Worm (Caenorhabditis elegans) whole organism, midembryonic: ENCODE data around the gene cah-5.

Experiments
- cog-1 ChIP-seq: sonication (generic microtip); optimal IDR thresholded peaks from 2 replicates; lab custom pipeline; 2016; ENCODE audit warnings: missing genetic modification characterization, missing compliant biosample characterization
- flt-1 ChIP-seq: fragments of 200-800 bp; sonication (Bioruptor generic); IDR thresholded peaks from 2 replicates; pipeline ENCODE4 v1.3.6; 2022; ENCODE audit warnings: missing genetic modification characterization, missing compliant biosample characterization
- klf-2 ChIP-seq: fragments of 200-800 bp; sonication (Bioruptor generic); conservative IDR thresholded peaks from 2 replicates; pipeline ENCODE4 v1.3.6; 2022; ENCODE audit warnings: missing genetic modification reagents, missing genetic modification characterization, missing compliant biosample characterization
- med-1 ChIP-seq: sonication (generic microtip); optimal IDR thresholded peaks from 2 replicates; lab custom pipeline; 2017; ENCODE audit warnings: missing genetic modification characterization, mild to moderate bottlenecking, missing compliant biosample characterization, antibody characterized with exemption, missing genetic modification reagents; ENCODE audit not compliant: insufficient read depth
- tab-1 ChIP-seq: fragments of 200-800 bp; sonication (Bioruptor generic); IDR thresholded peaks from 2 replicates; pipeline ENCODE4 v1.3.6; 2022; ENCODE audit warnings: missing genetic modification characterization, missing compliant biosample characterization
- ztf-23 ChIP-seq: fragments of 200-800 bp; sonication (Bioruptor generic); IDR thresholded peaks from 2 replicates; pipeline ENCODE4 v1.3.6; 2022; ENCODE audit warnings: missing genetic modification reagents, missing genetic modification characterization, missing compliant biosample characterization
- ztf-29 ChIP-seq: fragments of 200-800 bp; sonication (Bioruptor generic); IDR thresholded peaks from 2 replicates; pipeline ENCODE4 v1.3.6; 2022; ENCODE audit warnings: missing genetic modification reagents, missing genetic modification characterization, missing compliant biosample characterization

ce11 chrX:6970134-6970533 is 49.7 kb upstream of the cah-5 start:
- TF ChIP-seq ztf-23 (GFP tag; lab: Robert Waterston, UW) (no peak), klf-2 (no peak), ztf-29 (GFP tag; lab: Robert Waterston, UW) (no peak), tab-1 (GFP tag; lab: Robert Waterston, UW) (no peak), cog-1 (tag; lab: Kevin White, UChicago) (no peak), med-1 (GFP tag; lab: Kevin White, UChicago) (no peak), flt-1 (GFP tag; lab: Robert Waterston, UW) (no peak)
